Fruit fly (Drosophila melanogaster) whole organism, embryonic: Measurements from ENCODE around the gene aux.
A peak's percentile ranks its signal among the peaks of the same experiment; 100 is the strongest.

Source experiments
- B-H2 ChIP-seq: fragments of 200-800 bp; sonication (Bioruptor generic); optimal IDR thresholded peaks from 2 replicates; lab custom pipeline; 2018; ENCODE audit warnings: missing biosample characterization, mild to moderate bottlenecking, missing genetic modification characterization
- Bgb ChIP-seq: fragments of 200-800 bp; sonication (Bioruptor generic); IDR thresholded peaks from 2 replicates; pipeline ENCODE4 v1.3.6; 2022; ENCODE audit warnings: missing biosample characterization, missing genetic modification characterization; ENCODE audit not compliant: partially characterized antibody
- CG10543 ChIP-seq: fragments of 200-800 bp; sonication (Bioruptor generic); optimal IDR thresholded peaks from 3 replicates; lab custom pipeline; 2017; ENCODE audit warnings: missing biosample characterization, mild to moderate bottlenecking, missing genetic modification characterization, moderate library complexity
- CG11504 ChIP-seq: fragments of 200-800 bp; sonication (Bioruptor generic); optimal IDR thresholded peaks from 3 replicates; lab custom pipeline; 2019; ENCODE audit warnings: missing biosample characterization, mild to moderate bottlenecking, missing genetic modification characterization, moderate library complexity
- CG12071 ChIP-seq: fragments of 200-800 bp; sonication (Bioruptor generic); optimal IDR thresholded peaks from 3 replicates; lab custom pipeline; 2018; ENCODE audit warnings: missing biosample characterization, mild to moderate bottlenecking, missing genetic modification characterization
- CG12155 ChIP-seq: fragments of 200-800 bp; sonication (Bioruptor generic); optimal IDR thresholded peaks from 3 replicates; lab custom pipeline; 2016; ENCODE audit warnings: missing biosample characterization, missing genetic modification characterization
- CG12769 ChIP-seq: fragments of 200-800 bp; sonication (Bioruptor generic); optimal IDR thresholded peaks from 2 replicates; lab custom pipeline; 2019; ENCODE audit warnings: missing biosample characterization, mild to moderate bottlenecking, missing genetic modification characterization, moderate library complexity
- CG13894 ChIP-seq: fragments of 200-800 bp; sonication (Bioruptor generic); optimal IDR thresholded peaks from 3 replicates; lab custom pipeline; 2018; ENCODE audit warnings: missing biosample characterization, mild to moderate bottlenecking, missing genetic modification characterization, moderate library complexity
- CG1529 ChIP-seq: fragments of 200-800 bp; sonication (Bioruptor generic); optimal IDR thresholded peaks from 3 replicates; lab custom pipeline; 2018; ENCODE audit warnings: missing biosample characterization, missing genetic modification characterization
- CG2199 ChIP-seq: fragments of 200-800 bp; sonication (Bioruptor generic); IDR thresholded peaks from 3 replicates; pipeline ENCODE4 v1.3.6; 2022; ENCODE audit warnings: missing biosample characterization, missing genetic modification characterization
- CG2678 ChIP-seq: fragments of 200-800 bp; sonication (Bioruptor generic); optimal IDR thresholded peaks from 3 replicates; lab custom pipeline; 2019; ENCODE audit warnings: missing biosample characterization, mild to moderate bottlenecking, missing genetic modification characterization, moderate library complexity
- CG4328 ChIP-seq: fragments of 200-800 bp; sonication (Bioruptor generic); optimal IDR thresholded peaks from 3 replicates; lab custom pipeline; 2017; ENCODE audit warnings: missing biosample characterization, missing genetic modification reagents, missing genetic modification characterization
- CG6683 ChIP-seq: fragments of 200-800 bp; sonication (Bioruptor generic); optimal IDR thresholded peaks from 2 replicates; lab custom pipeline; 2017; ENCODE audit warnings: missing biosample characterization, mild to moderate bottlenecking, missing genetic modification characterization, missing genetic modification reagents
- CG8290 ChIP-seq, 3 experiments: fragments of 200-800 bp; sonication (Bioruptor generic); optimal IDR thresholded peaks; 2 replicates each; lab custom pipeline; 2016 to 2019; ENCODE audit warnings: missing biosample characterization in 3 of 3, missing genetic modification characterization in 3 of 3, mild to moderate bottlenecking in 2 of 3, moderate library complexity in 1 of 3
- D ChIP-seq, 2 experiments: fragments of 200-800 bp in 1 of 2; fragments of >200 bp in 1 of 2; sonication (Bioruptor generic) in 1 of 2; optimal IDR thresholded peaks; 2 replicates in 1 of 2; 3 replicates in 1 of 2; lab custom pipeline; 2017; ENCODE audit warnings: mild to moderate bottlenecking in 1 of 2, missing biosample characterization in 1 of 2, missing genetic modification characterization in 1 of 2, missing genetic modification reagents in 1 of 2
- Doc3 ChIP-seq: fragments of 200-800 bp; sonication (Bioruptor generic); IDR thresholded peaks from 3 replicates; pipeline ENCODE4 v1.3.6; 2022; ENCODE audit warnings: missing biosample characterization, missing genetic modification characterization; ENCODE audit not compliant: partially characterized antibody
- Drgx ChIP-seq: fragments of 200-800 bp; sonication (Bioruptor generic); IDR thresholded peaks from 2 replicates; pipeline ENCODE4 v1.3.6; 2022; ENCODE audit warnings: missing biosample characterization, missing genetic modification characterization
- HLH3B ChIP-seq: fragments of 200-800 bp; sonication (Bioruptor generic); IDR thresholded peaks from 2 replicates; pipeline ENCODE4 v1.3.6; 2022; ENCODE audit warnings: missing biosample characterization, missing genetic modification characterization
- Med ChIP-seq: fragments of 200-800 bp; sonication (Bioruptor generic); peaks from one replicate; lab custom pipeline; 2016; ENCODE audit warnings: missing biosample characterization, missing genetic modification characterization, mild to moderate bottlenecking, inconsistent platforms, moderate library complexity
- PHDP ChIP-seq: fragments of 200-800 bp; sonication (Bioruptor generic); optimal IDR thresholded peaks from 3 replicates; lab custom pipeline; 2018; ENCODE audit warnings: missing biosample characterization, mild to moderate bottlenecking, missing genetic modification characterization, moderate library complexity
- Pdp1 ChIP-seq, 2 experiments: fragments of 200-800 bp; sonication (Bioruptor generic); optimal IDR thresholded peaks; 3 replicates each; lab custom pipeline; 2016; ENCODE audit warnings: missing biosample characterization in 2 of 2, missing genetic modification characterization in 2 of 2, mild to moderate bottlenecking in 1 of 2, moderate library complexity in 1 of 2
- Ptx1 ChIP-seq: fragments of 200-800 bp; sonication (Bioruptor generic); IDR thresholded peaks from 2 replicates; pipeline ENCODE4 v1.3.6; 2022; ENCODE audit warnings: missing biosample characterization, missing genetic modification characterization
- cg ChIP-seq: fragments of 200-800 bp; sonication (Bioruptor generic); optimal IDR thresholded peaks from 3 replicates; lab custom pipeline; 2019; ENCODE audit warnings: missing biosample characterization, mild to moderate bottlenecking, missing genetic modification characterization, moderate library complexity
- chinmo ChIP-seq: fragments of 200-800 bp; sonication (Bioruptor generic); IDR thresholded peaks from 4 replicates; pipeline ENCODE4 v1.3.6; 2022; ENCODE audit warnings: missing biosample characterization, missing genetic modification characterization; ENCODE audit not compliant: partially characterized antibody
- croc ChIP-seq: fragments of 200-800 bp; sonication (Bioruptor generic); conservative IDR thresholded peaks from 3 replicates; pipeline ENCODE4 v1.3.6; 2022; ENCODE audit warnings: missing biosample characterization, missing genetic modification characterization
- dpn ChIP-seq, 2 experiments: fragments of 200-800 bp; sonication (Bioruptor generic); optimal IDR thresholded peaks; 3 replicates each; lab custom pipeline; 2016; ENCODE audit warnings: missing biosample characterization in 2 of 2, missing genetic modification characterization in 2 of 2
- gcm ChIP-seq: fragments of 200-800 bp; sonication (Bioruptor generic); optimal IDR thresholded peaks from 2 replicates; lab custom pipeline; 2019; ENCODE audit warnings: missing biosample characterization, mild to moderate bottlenecking, missing genetic modification characterization, moderate library complexity
- hbn ChIP-seq: fragments of 200-800 bp; sonication (Bioruptor generic); IDR thresholded peaks from 2 replicates; pipeline ENCODE4 v1.3.6; 2022; ENCODE audit warnings: missing biosample characterization, missing genetic modification characterization; ENCODE audit not compliant: partially characterized antibody
- kni ChIP-seq: fragments of 200-800 bp; sonication (Bioruptor generic); optimal IDR thresholded peaks from 3 replicates; lab custom pipeline; 2017; ENCODE audit warnings: mild to moderate bottlenecking, missing biosample characterization, missing genetic modification reagents, missing genetic modification characterization
- mld ChIP-seq: fragments of 200-800 bp; sonication (Bioruptor generic); IDR thresholded peaks from 3 replicates; pipeline ENCODE4 v1.3.6; 2022; ENCODE audit warnings: missing biosample characterization, missing genetic modification characterization; ENCODE audit not compliant: partially characterized antibody
- nmo ChIP-seq: fragments of 200-800 bp; sonication (Bioruptor generic); optimal IDR thresholded peaks from 2 replicates; lab custom pipeline; 2018; ENCODE audit warnings: missing biosample characterization, mild to moderate bottlenecking, missing genetic modification characterization, moderate library complexity
- odd ChIP-seq: fragments of 200-800 bp; sonication (Bioruptor generic); optimal IDR thresholded peaks from 2 replicates; lab custom pipeline; 2017; ENCODE audit warnings: missing biosample characterization, mild to moderate bottlenecking, missing genetic modification characterization
- pb ChIP-seq: fragments of 200-800 bp; sonication (Bioruptor generic); optimal IDR thresholded peaks from 3 replicates; lab custom pipeline; 2016; ENCODE audit warnings: missing biosample characterization, missing genetic modification characterization
- phol ChIP-seq: fragments of 200-800 bp; sonication (Bioruptor generic); optimal IDR thresholded peaks from 3 replicates; lab custom pipeline; 2018; ENCODE audit warnings: missing biosample characterization, mild to moderate bottlenecking, missing genetic modification characterization, moderate library complexity
- row ChIP-seq: fragments of 200-800 bp; sonication (Bioruptor generic); IDR thresholded peaks from 3 replicates; pipeline ENCODE4 v1.3.6; 2022; ENCODE audit warnings: missing biosample characterization, missing genetic modification characterization
- sd ChIP-seq: fragments of 200-800 bp; sonication (Bioruptor generic); optimal IDR thresholded peaks from 3 replicates; lab custom pipeline; 2018; ENCODE audit warnings: missing biosample characterization, mild to moderate bottlenecking, missing genetic modification characterization, moderate library complexity
- sens ChIP-seq: fragments of 200-800 bp; sonication (Bioruptor generic); peaks from one replicate; lab custom pipeline; 2016; ENCODE audit warnings: missing biosample characterization, missing genetic modification characterization
- sim ChIP-seq: fragments of 200-800 bp; sonication (Bioruptor generic); IDR thresholded peaks from 2 replicates; pipeline ENCODE4 v1.3.6; 2022; ENCODE audit warnings: missing biosample characterization, missing genetic modification characterization
- wor ChIP-seq: fragments of 200-800 bp; sonication (Bioruptor generic); IDR thresholded peaks from 2 replicates; pipeline ENCODE4 v1.3.6; 2022; ENCODE audit warnings: missing biosample characterization, missing genetic modification characterization

The aux gene

DNA sequence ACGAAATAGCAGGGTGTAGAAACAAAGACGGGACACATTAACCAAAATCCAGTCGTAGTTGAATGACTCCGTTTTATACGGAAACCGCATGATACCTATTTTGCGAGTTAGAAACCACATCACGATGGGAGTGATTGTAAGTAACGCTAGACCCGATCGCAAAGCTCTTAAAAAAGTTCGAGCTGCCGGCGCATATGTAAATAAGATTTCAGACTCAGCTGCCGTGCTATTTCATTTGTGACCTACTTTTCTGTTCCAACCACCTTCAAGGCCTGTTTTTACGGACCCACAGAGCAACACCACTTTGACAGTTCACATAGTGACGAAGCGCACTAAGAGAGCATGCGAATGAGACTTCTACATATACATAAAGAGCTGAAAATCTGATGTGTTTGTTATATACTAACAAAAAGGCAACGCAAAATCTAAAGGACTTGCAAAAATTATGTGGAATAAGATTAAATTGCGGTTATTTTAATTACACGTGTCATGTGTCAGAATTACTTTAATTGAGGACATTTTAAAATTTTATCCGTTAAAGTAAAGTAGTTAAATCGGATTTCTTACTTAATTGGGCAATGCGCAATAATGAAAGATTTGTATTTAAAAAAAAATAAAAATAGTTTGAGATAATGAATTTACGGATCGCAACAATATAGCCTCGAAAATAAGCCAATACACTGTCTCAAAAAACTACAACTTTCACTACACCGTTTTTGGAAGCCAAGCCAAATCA is 32.7 kb upstream of the aux start (continued):
- TF ChIP-seq dpn (GFP tag; optimal IDR thresholded peaks at IDR 0.05; lab: Kevin White, UChicago) (no peak), CG8290 (GFP tag; optimal IDR thresholded peaks at IDR 0.05; lab: Kevin White, UChicago) (no peak), CG8290 (tag; optimal IDR thresholded peaks at IDR 0.05; lab: Kevin White, UChicago) (peak in 1 of 2 experiments; percentile 33), CG1529 (GFP tag; lab: Kevin White, UChicago) (no peak), row (peak; percentile 15; the same call in 1 of the 3 replicates), Ptx1 (GFP tag; lab: Robert Waterston, UW) (0 out of 2 replicates have a peak, but pooled peaks have one; percentile 15), CG12155 (no peak), CG2678 (tag; lab: Kevin White, UChicago) (peak; percentile 7), chinmo (GFP tag; lab: Robert Waterston, UW) (peak; percentile 67; the same call in 1 of the 4 replicates), CG11504 (tag; lab: Kevin White, UChicago) (no peak), CG12769 (tag; lab: Kevin White, UChicago) (peak; percentile 64), sens (GFP tag; lab: Kevin White, UChicago) (peak; percentile 61)

DNA sequence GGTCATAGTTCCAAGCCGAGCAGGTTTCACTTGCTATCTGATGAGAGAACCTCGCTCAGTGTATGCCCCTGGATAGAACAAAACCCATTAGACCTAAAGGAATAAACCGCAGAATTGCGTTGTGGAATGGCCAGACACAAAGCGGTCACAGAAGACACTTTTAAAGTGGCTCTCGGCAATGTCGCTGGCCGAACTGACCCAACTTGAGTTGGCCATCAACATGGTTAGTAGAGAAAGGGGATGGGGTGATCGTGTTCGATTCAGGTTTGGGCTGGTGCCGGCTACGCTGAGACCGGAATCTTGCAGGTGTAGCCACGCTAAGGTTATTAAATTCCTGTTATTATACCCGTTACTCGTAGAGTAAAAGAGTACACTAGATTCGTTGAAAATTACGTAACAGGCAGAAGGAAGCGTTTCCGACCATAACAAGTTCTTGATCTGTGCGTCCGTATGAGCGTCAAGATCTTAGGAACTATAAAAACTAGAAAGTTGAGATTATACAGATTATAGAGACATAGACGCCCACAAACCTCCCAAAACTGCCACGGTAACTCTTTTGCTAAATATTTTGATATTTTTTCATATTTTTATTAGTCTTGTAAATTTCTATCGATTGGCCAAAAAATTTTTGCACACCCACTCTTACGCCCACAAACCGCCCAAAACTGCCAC is 30.9 kb upstream of the aux start:
- TF ChIP-seq sd (tag; lab: Kevin White, UChicago) (peak; percentile 54), Pdp1 (GFP tag; optimal IDR thresholded peaks at IDR 0.05; lab: Kevin White, UChicago) (peak in 1 of 2 experiments; percentile 56), Med (GFP tag; lab: Kevin White, UChicago) (peak; percentile 50), odd (GFP tag; lab: Kevin White, UChicago) (no peak), kni (GFP tag; lab: Kevin White, UChicago) (peak; percentile 42), CG2199 (GFP tag; lab: Robert Waterston, UW) (peak; percentile 50; the same call in 1 of the 3 replicates), Doc3 (GFP tag; lab: Robert Waterston, UW) (no peak), CG12769 (tag; lab: Kevin White, UChicago) (peak; percentile 80), mld (GFP tag; lab: Robert Waterston, UW) (0 out of 3 replicates have a peak, but pooled peaks have one; percentile 47)

DNA sequence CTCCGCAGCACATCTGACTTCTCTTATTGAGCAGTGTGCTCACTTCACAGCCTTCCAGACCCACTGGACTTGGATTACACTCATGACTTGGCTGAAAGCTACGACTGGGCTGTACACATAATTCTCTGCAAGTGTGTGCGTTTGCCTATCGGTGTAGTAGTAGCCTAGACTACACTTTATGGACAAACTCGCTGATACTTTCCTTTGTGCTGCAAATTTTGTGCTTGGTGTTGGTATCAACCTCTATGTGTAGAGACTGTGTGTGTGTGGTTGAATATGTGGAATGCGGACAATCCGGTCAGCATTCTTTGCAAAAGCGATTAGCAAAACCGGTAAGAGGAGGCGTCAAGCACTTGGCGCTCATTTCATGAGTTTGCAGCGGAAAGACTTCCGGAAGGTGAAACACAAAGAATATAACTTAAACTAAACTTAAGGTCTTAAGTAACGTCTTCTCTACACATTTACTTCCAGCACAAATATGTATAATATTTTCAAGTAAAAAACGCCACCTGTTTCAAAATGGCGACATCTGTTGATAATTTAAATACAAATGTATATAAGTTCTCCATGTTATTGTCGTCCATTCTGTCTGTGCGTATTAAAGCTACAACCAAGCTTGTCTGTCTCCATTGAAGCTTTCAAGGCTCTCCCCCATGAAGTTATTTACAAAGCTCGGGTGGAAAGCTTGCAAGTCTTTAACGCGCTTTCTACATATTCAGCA is 24.6 kb upstream of the aux start:
- TF ChIP-seq B-H2 (GFP tag; lab: Kevin White, UChicago) (no peak), HLH3B (GFP tag; lab: Robert Waterston, UW) (no peak), phol (tag; lab: Kevin White, UChicago) (peak; percentile 37), CG12071 (GFP tag; lab: Kevin White, UChicago) (no peak), Med (GFP tag; lab: Kevin White, UChicago) (peak; percentile 27), Doc3 (GFP tag; lab: Robert Waterston, UW) (no peak), Bgb (GFP tag; lab: Robert Waterston, UW) (peak; percentile 49), CG6683 (GFP tag; lab: Kevin White, UChicago) (no peak), CG13894 (tag; lab: Kevin White, UChicago) (peak; percentile 91), CG12769 (tag; lab: Kevin White, UChicago) (peak; percentile 62), hbn (GFP tag; lab: Robert Waterston, UW) (no peak), croc (GFP tag; lab: Robert Waterston, UW) (no peak), nmo (GFP tag; lab: Kevin White, UChicago) (no peak), wor (no peak), sd (tag; lab: Kevin White, UChicago) (peak; percentile 100), gcm (GFP tag; lab: Kevin White, UChicago) (no peak), D (optimal IDR thresholded peaks at IDR 0.05; lab: Kevin White, UChicago) (no peak), D (GFP tag; optimal IDR thresholded peaks at IDR 0.05; lab: Kevin White, UChicago) (no peak), CG8290 (GFP tag; optimal IDR thresholded peaks at IDR 0.05; lab: Kevin White, UChicago) (no peak), CG8290 (tag; optimal IDR thresholded peaks at IDR 0.05; lab: Kevin White, UChicago) (peak in 1 of 2 experiments; percentile 43), Drgx (GFP tag; lab: Robert Waterston, UW) (no peak), cg (GFP tag; lab: Kevin White, UChicago) (peak; percentile 72), CG10543 (GFP tag; lab: Kevin White, UChicago) (peak; percentile 61), pb (GFP tag; lab: Kevin White, UChicago) (no peak), sim (GFP tag; lab: Robert Waterston, UW) (no peak), CG4328 (GFP tag; lab: Kevin White, UChicago) (no peak), PHDP (tag; lab: Kevin White, UChicago) (no peak)
